Worm (Caenorhabditis elegans): ENCODE data around the gene spr-3.
A peak's percentile ranks its signal among the peaks of the same experiment; 100 is the strongest.

Gene spr-3

ce11 chrX:4553491-4553890 lies 39.6 kb downstream of the spr-3 start:
- TF ChIP-seq cnd-1 (tag; optimal IDR thresholded peaks at IDR 0.05) (no peak), lin-32 (GFP tag; optimal IDR thresholded peaks at IDR 0.05) (no peak), sem-2 (GFP tag; optimal IDR thresholded peaks at IDR 0.05) (no peak), nhr-237 (tag; optimal IDR thresholded peaks at IDR 0.05) (no peak), tbx-8 (GFP tag; optimal IDR thresholded peaks at IDR 0.05) (no peak), nhr-28 (tag; optimal IDR thresholded peaks at IDR 0.05) (no peak), unc-120 (tag; optimal IDR thresholded peaks at IDR 0.05; ENCODE audit: poor library complexity, severe bottlenecking) (no peak), unc-39 (tag; optimal IDR thresholded peaks at IDR 0.05) (no peak), bed-3 (GFP tag; optimal IDR thresholded peaks at IDR 0.05) (no peak), mab-5 (tag; optimal IDR thresholded peaks at IDR 0.05) (no peak), lin-13 (tag; optimal IDR thresholded peaks at IDR 0.05) (no peak), M03D4.4 (tag; optimal IDR thresholded peaks at IDR 0.05) (no peak), snpc-4 (tag; optimal IDR thresholded peaks at IDR 0.05) (no peak), ceh-39 (tag; optimal IDR thresholded peaks at IDR 0.05) (no peak), zip-8 (tag; optimal IDR thresholded peaks at IDR 0.05) (no peak)

ce11 chrX:4554385-4554784 lies 40.5 kb downstream of the spr-3 start, which contains the start of gene ham-2:
Gene ham-2, plus strand, starts transcription at chrX:4554685.
- TF ChIP-seq blmp-1 (tag; optimal IDR thresholded peaks at IDR 0.05) (no peak), sptf-1 (tag; optimal IDR thresholded peaks at IDR 0.05) (no peak), lin-13 (tag; optimal IDR thresholded peaks at IDR 0.05) (no peak), snpc-4 (tag; optimal IDR thresholded peaks at IDR 0.05) (no peak), unc-120 (tag; optimal IDR thresholded peaks at IDR 0.05; ENCODE audit: poor library complexity, severe bottlenecking) (no peak), ces-1 (GFP tag; optimal IDR thresholded peaks at IDR 0.05) (no peak)

- TF ChIP-seq ceh-39 (tag; optimal IDR thresholded peaks at IDR 0.05) (no peak), ham-2 (GFP tag; optimal IDR thresholded peaks at IDR 0.05) (peak; percentile 93), sptf-1 (tag; optimal IDR thresholded peaks at IDR 0.05) (peak; percentile 15)
Measured at ce11 chrX:4556028-4556427, 42.1 kb downstream of the spr-3 start.

DNA sequence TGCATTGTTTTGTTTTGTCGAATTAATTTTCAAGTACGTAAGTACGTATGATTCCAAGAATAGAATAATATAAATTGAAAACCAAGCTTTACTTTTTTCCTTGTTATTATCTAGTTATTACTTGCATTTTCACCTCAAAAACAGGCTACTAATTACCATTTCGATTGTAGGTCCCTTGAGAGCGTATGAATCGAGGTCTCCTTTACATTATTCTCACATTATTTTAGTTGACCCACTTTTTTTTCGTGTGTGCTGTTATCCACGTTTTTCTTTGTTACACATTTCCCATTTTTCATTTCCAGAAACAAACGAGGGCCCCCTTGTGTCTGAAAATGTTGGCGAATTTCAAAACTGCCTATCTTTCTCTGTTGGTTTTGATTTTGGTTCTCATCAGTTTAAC lies 48.0 kb downstream of the spr-3 start, which contains the start of gene C05E11.6:
Gene C05E11.6, plus strand, starts transcription at position 301 of the 400 bp plus-strand sequence.
- no peak for TF ChIP-seq lin-13 (tag; optimal IDR thresholded peaks at IDR 0.05)
- TF ChIP-seq sptf-1 (tag; optimal IDR thresholded peaks at IDR 0.05) = no peak
- no peak for TF ChIP-seq cnd-1 (tag; optimal IDR thresholded peaks at IDR 0.05)
- TF ChIP-seq unc-120 (tag; optimal IDR thresholded peaks at IDR 0.05; ENCODE audit: poor library complexity, severe bottlenecking) = no peak
- TF ChIP-seq ham-2 (GFP tag; optimal IDR thresholded peaks at IDR 0.05) = no peak
- no peak for TF ChIP-seq nhr-76 (tag; optimal IDR thresholded peaks at IDR 0.05)
- no peak for TF ChIP-seq unc-62 (GFP tag; optimal IDR thresholded peaks at IDR 0.05)
- TF ChIP-seq pha-4 (tag; optimal IDR thresholded peaks at IDR 0.05) = no peak
- no peak for TF ChIP-seq zip-8 (tag; optimal IDR thresholded peaks at IDR 0.05)
- no peak for TF ChIP-seq nhr-237 (tag; optimal IDR thresholded peaks at IDR 0.05)
- no peak for TF ChIP-seq lsy-2 (tag; optimal IDR thresholded peaks at IDR 0.05)
- no peak for TF ChIP-seq ceh-39 (tag; optimal IDR thresholded peaks at IDR 0.05)
- TF ChIP-seq flh-1 (GFP tag; optimal IDR thresholded peaks at IDR 0.05) = no peak
- no peak for TF ChIP-seq ces-1 (GFP tag; optimal IDR thresholded peaks at IDR 0.05)
- no peak for TF ChIP-seq M03D4.4 (tag; optimal IDR thresholded peaks at IDR 0.05)
- TF ChIP-seq elt-3 (tag; optimal IDR thresholded peaks at IDR 0.05) = no peak
- no peak for TF ChIP-seq tbx-8 (GFP tag; optimal IDR thresholded peaks at IDR 0.05)
- TF ChIP-seq mep-1 (tag; optimal IDR thresholded peaks at IDR 0.05) = no peak

DNA sequence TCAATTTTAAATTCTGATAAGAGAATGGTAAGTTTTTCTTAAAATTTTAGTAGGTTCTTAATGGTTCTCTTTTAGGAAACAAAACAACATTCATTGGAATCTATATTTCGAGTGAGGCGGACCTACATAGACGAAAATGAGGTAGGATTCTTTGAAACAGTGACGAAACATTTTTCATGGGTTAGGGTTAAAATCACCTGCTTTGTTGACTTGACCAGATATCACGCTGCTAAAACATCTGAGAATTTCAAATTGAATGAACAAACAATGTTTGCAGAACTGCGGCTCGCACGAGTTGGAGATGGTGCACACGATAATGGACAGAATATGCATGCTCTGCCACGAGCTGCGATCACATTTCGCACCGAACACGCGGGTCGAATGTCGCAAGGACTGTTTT lies 48.4 kb downstream of the spr-3 start:
- TF ChIP-seq ceh-43 (GFP tag; optimal IDR thresholded peaks at IDR 0.05) = no peak
- TF ChIP-seq ces-1 (GFP tag; optimal IDR thresholded peaks at IDR 0.05) = no peak
- TF ChIP-seq lsy-2 (tag; optimal IDR thresholded peaks at IDR 0.05) = no peak
- no peak for TF ChIP-seq zip-8 (tag; optimal IDR thresholded peaks at IDR 0.05)
- no peak for TF ChIP-seq ham-2 (GFP tag; optimal IDR thresholded peaks at IDR 0.05)
- no peak for TF ChIP-seq ztf-11 (tag; optimal IDR thresholded peaks at IDR 0.05)
- TF ChIP-seq nhr-28 (tag; optimal IDR thresholded peaks at IDR 0.05) = no peak
- no peak for TF ChIP-seq hlh-1 (tag; optimal IDR thresholded peaks at IDR 0.05)
- TF ChIP-seq mls-2 (tag; optimal IDR thresholded peaks at IDR 0.05) = no peak
- no peak for TF ChIP-seq flh-1 (GFP tag; optimal IDR thresholded peaks at IDR 0.05)
- TF ChIP-seq nhr-237 (tag; optimal IDR thresholded peaks at IDR 0.05) = no peak
- TF ChIP-seq unc-39 (tag; optimal IDR thresholded peaks at IDR 0.05) = no peak
- TF ChIP-seq lin-32 (GFP tag; optimal IDR thresholded peaks at IDR 0.05) = no peak
- no peak for TF ChIP-seq elt-3 (tag; optimal IDR thresholded peaks at IDR 0.05)
- TF ChIP-seq nhr-12 (tag; optimal IDR thresholded peaks at IDR 0.05) = no peak
- no peak for TF ChIP-seq unc-62 (GFP tag; optimal IDR thresholded peaks at IDR 0.05)

Measured in whole organism, mixed stage, embryonic.